Worm (Caenorhabditis elegans): ENCODE measurements around the gene C50F7.9.

The C50F7.9 gene

DNA sequence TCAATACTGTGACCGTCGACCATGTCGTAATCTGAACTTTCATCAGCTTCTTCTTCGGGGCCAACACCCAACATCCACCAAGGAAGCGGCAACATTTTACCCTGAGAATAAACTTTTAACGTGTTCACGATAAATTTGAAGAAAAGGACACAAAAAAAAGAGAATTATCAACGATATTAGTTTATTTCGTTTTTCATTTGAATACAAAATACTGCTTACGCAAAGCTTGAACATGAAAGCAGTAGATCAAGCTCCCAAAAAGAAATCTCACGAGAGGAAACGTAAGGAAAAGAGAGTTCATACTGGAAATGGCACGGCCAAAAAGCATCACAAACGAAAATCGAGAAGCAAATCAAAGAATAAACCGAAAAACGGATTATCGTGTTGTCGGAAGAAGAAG lies 31.9 kb upstream of the C50F7.9 start, which contains the start of the genes C46A5.6 and C46A5.1:
Gene C46A5.6 (minus strand): TSS at position 101 of the 400 bp plus-strand sequence.
Gene C46A5.1 (plus strand): TSS at position 184 of the 400 bp plus-strand sequence.
- TF ChIP-seq spr-1 (tag; optimal IDR thresholded peaks at IDR 0.05) = no peak
- no peak for TF ChIP-seq nhr-11 (tag; optimal IDR thresholded peaks at IDR 0.05)
- no peak for TF ChIP-seq daf-19 (GFP tag; conservative IDR thresholded peaks at IDR 0.05)

DNA sequence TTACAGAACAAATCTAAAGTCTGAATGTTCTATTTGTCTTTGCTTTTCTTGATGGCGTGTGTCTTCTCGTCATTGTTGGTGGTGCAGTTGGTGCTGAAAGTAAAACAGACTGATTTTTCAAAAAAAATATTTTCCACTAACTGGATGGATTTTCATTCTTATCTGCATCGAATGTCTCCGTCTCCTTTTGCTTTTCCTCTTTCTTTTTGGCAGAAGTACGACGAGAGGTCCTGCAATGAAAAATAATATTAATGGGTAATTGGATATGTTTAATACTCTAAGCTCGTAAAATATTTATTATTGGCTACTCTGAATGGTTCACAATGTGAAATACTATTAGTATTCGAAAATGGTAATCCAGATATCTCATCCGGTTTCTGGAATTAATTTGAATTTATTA lies 28.3 kb upstream of the C50F7.9 start, which contains the start of gene del-7:
Gene del-7 (plus strand): TSS at position 301 of the 400 bp plus-strand sequence.
- TF ChIP-seq ztf-11 (tag; optimal IDR thresholded peaks at IDR 0.05) (no peak), F49E8.2 (tag; optimal IDR thresholded peaks at IDR 0.05; ENCODE audit: borderline replicate concordance) (no peak), sdz-12 (GFP tag; optimal IDR thresholded peaks at IDR 0.05) (no peak)

DNA sequence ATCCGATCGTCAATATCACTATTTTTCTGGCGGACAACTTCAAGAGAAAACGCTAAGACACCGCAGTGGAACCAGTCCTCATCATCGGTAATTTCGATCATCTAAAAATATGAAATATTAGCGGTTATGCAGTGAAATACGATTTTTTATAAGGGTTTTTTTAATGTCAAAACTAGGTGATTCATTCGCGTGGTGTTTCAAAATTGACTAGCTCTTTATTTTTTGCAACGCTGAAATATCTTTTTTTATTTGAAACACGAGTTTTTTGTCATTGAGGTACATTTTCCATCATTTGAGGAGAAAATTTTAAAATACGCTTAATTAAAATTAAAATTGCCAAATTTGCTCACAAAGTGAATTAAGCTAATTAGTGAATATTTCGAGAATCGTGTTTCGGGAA lies 27.7 kb upstream of the C50F7.9 start, which contains the start of gene dsb-3:
Gene dsb-3 (minus strand): TSS at position 101 of the 400 bp plus-strand sequence.
- TF ChIP-seq mes-2 (tag; optimal IDR thresholded peaks at IDR 0.05; ENCODE audit: poor library complexity, severe bottlenecking) (no peak), nhr-77 (tag; optimal IDR thresholded peaks at IDR 0.05) (no peak), ZK546.5 (tag; optimal IDR thresholded peaks at IDR 0.05) (no peak), T26A8.4 (GFP tag; IDR thresholded peaks at IDR 0.05) (no peak), lsy-2 (tag; optimal IDR thresholded peaks at IDR 0.05) (no peak), nhr-6 (tag; optimal IDR thresholded peaks at IDR 0.05) (no peak), mxl-2 (GFP tag; conservative IDR thresholded peaks at IDR 0.05) (no peak), fos-1 (tag; optimal IDR thresholded peaks at IDR 0.05) (no peak), aha-1 (tag) (no peak), nhr-102 (tag; optimal IDR thresholded peaks at IDR 0.05) (no peak), ces-1 (GFP tag; optimal IDR thresholded peaks at IDR 0.05) (no peak), R02D3.7 (tag; optimal IDR thresholded peaks at IDR 0.05) (no peak), F44E2.7 (GFP tag; IDR thresholded peaks at IDR 0.05) (no peak), hlh-11 (tag; optimal IDR thresholded peaks at IDR 0.05) (no peak)

DNA sequence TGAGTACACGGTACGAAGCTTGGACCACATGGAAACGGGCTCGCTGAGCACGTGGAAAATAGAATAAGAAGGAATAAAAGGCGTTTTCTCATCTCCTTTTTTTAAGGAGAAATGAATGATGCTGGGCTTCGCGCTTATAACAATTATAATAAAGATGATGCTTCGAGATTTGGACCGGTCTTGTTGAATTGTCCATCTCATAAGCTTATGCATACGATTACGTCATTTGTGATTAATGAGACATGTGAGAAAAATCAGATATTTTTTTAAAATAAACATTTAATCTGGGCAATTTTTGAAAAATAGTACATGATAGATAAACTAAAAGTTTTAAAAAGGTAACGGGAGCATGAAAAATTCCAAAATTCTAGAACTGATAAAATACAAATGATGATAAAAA lies 25.4 kb upstream of the C50F7.9 start, which contains the start of gene C46A5.4:
Gene C46A5.4 (minus strand): TSS at position 101 of the 400 bp plus-strand sequence.
- TF ChIP-seq ZK546.5 (tag; optimal IDR thresholded peaks at IDR 0.05) (no peak), lsy-2 (tag; optimal IDR thresholded peaks at IDR 0.05) (no peak), rbr-2 (tag; optimal IDR thresholded peaks at IDR 0.05) (no peak), zag-1 (tag; optimal IDR thresholded peaks at IDR 0.05) (no peak), mep-1 (tag; optimal IDR thresholded peaks at IDR 0.05) (no peak), fos-1 (tag; optimal IDR thresholded peaks at IDR 0.05) (no peak), D1046.2 (GFP tag; IDR thresholded peaks at IDR 0.05) (no peak), dmd-8 (GFP tag; IDR thresholded peaks at IDR 0.05) (no peak), nhr-102 (tag; optimal IDR thresholded peaks at IDR 0.05) (no peak), gei-8 (GFP tag; optimal IDR thresholded peaks at IDR 0.05) (no peak), nhr-28 (tag; optimal IDR thresholded peaks at IDR 0.05) (no peak), zfp-3 (GFP tag; conservative IDR thresholded peaks at IDR 0.05) (no peak), skn-1 (tag; optimal IDR thresholded peaks at IDR 0.05) (no peak), ctbp-1 (GFP tag; IDR thresholded peaks at IDR 0.05) (no peak), tra-1 (GFP tag; IDR thresholded peaks at IDR 0.05) (no peak), nhr-6 (tag; optimal IDR thresholded peaks at IDR 0.05) (no peak), pha-4 (GFP tag; IDR thresholded peaks at IDR 0.05) (no peak), pha-4 (tag; optimal IDR thresholded peaks at IDR 0.05) (no peak), dve-1 (tag; optimal IDR thresholded peaks at IDR 0.05; ENCODE audit: insufficient read depth) (no peak), Y5F2A.4 (GFP tag; optimal IDR thresholded peaks at IDR 0.05) (no peak)

DNA sequence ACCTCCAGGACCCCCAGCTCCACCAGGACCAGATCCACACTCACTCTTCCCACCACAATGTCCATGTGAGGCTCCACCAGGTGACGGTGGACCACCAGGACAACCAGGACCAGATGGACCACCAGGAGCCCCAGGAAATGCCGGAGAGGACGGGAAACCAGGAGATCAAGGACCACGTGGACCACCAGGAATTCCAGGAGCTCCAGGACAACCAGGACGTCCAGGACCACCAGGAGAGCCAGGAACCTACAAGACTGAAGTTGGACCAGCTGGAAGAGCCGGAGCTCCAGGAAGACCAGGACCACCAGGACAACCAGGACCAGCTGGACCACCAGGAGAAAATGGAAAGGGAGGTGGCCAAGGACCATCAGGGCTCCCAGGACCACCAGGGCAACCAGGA lies 22.3 kb upstream of the C50F7.9 start:
- no peak for TF ChIP-seq attf-4 (tag; optimal IDR thresholded peaks at IDR 0.05)
- peak; percentile 21 for TF ChIP-seq aha-1 (tag)
- TF ChIP-seq spr-3 (GFP tag; optimal IDR thresholded peaks at IDR 0.05) = peak; percentile 28
- 0 out of 2 replicates have a peak, but pooled peaks have one; percentile 47 for TF ChIP-seq T26A8.4 (GFP tag; IDR thresholded peaks at IDR 0.05)
- 0 out of 4 replicates have a peak, but pooled peaks of 1 of the 2 experiments have one; percentile 45 for TF ChIP-seq madf-5 (GFP tag; IDR thresholded peaks at IDR 0.05)
- TF ChIP-seq set-16 (GFP tag; IDR thresholded peaks at IDR 0.05) = peak; percentile 94
- TF ChIP-seq nhr-111 (GFP tag; optimal IDR thresholded peaks at IDR 0.05) = no peak
- peak; percentile 76 for TF ChIP-seq egl-43 (GFP tag; IDR thresholded peaks at IDR 0.05)
